Worm (Caenorhabditis elegans): ENCODE measurements around the gene M04B2.2.

M04B2.2 gene

ce11 chrIV:11510664-11511063, 17.2 kb upstream of the M04B2.2 start, which contains the start of gene M04B2.6:
Gene M04B2.6 (minus strand): TSS chrIV:11510764.
- TF ChIP-seq unc-42 (tag; optimal IDR thresholded peaks at IDR 0.05) (peak; percentile 0), lin-11 (tag; optimal IDR thresholded peaks at IDR 0.05) (no peak), sdc-2 (tag; optimal IDR thresholded peaks at IDR 0.05) (no peak), dve-1 (tag; optimal IDR thresholded peaks at IDR 0.05) (no peak), hlh-13 (GFP tag; optimal IDR thresholded peaks at IDR 0.05) (no peak), npax-4 (tag; optimal IDR thresholded peaks at IDR 0.05) (no peak)

ce11 chrIV:11520960-11521359, 6.9 kb upstream of the M04B2.2 start, which contains the start of the genes M04B2.4 and gfl-1:
Gene M04B2.4 (minus strand): TSS chrIV:11521031.
Gene gfl-1 (plus strand): TSS chrIV:11521290.
- TF ChIP-seq elt-2 (tag; optimal IDR thresholded peaks at IDR 0.05) (peak; percentile 36), nfya-1 (tag; optimal IDR thresholded peaks at IDR 0.05) (peak; percentile 7), ceh-2 (tag; optimal IDR thresholded peaks at IDR 0.05) (no peak), dve-1 (tag; optimal IDR thresholded peaks at IDR 0.05) (no peak)

ce11 chrIV:11522225-11522952, 5.5 kb upstream of the M04B2.2 start:
- TF ChIP-seq ceh-22 (tag; optimal IDR thresholded peaks at IDR 0.05) (no peak), pag-3 (tag; optimal IDR thresholded peaks at IDR 0.05; ENCODE audit: borderline replicate concordance) (no peak), fax-1 (tag; optimal IDR thresholded peaks at IDR 0.05) (no peak), che-1 (tag; optimal IDR thresholded peaks at IDR 0.05) (no peak), pha-4 (tag; optimal IDR thresholded peaks at IDR 0.05) (no peak), Y22D7AL.16 (tag; optimal IDR thresholded peaks at IDR 0.05) (no peak), ceh-19 (GFP tag; optimal IDR thresholded peaks at IDR 0.05) (no peak), dve-1 (tag; optimal IDR thresholded peaks at IDR 0.05) (peak; percentile 21), hlh-8 (tag; optimal IDR thresholded peaks at IDR 0.05) (no peak), ceh-6 (GFP tag; optimal IDR thresholded peaks at IDR 0.05) (no peak), ceh-14 (tag; optimal IDR thresholded peaks at IDR 0.05) (no peak), pros-1 (tag; optimal IDR thresholded peaks at IDR 0.05) (no peak), ceh-31 (tag; optimal IDR thresholded peaks at IDR 0.05) (peak; percentile 22), eyg-1 (tag; optimal IDR thresholded peaks at IDR 0.05) (no peak), gmeb-2 (tag; optimal IDR thresholded peaks at IDR 0.05) (no peak), K02D7.2 (tag; optimal IDR thresholded peaks at IDR 0.05) (no peak), dmd-4 (tag; optimal IDR thresholded peaks at IDR 0.05; ENCODE audit: borderline replicate concordance) (no peak), pax-1 (tag; optimal IDR thresholded peaks at IDR 0.05) (no peak), zip-5 (tag; optimal IDR thresholded peaks at IDR 0.05) (no peak), nhr-232 (tag; optimal IDR thresholded peaks at IDR 0.05) (no peak), madf-2 (tag; optimal IDR thresholded peaks at IDR 0.05) (peak; percentile 99), unc-55 (GFP tag; optimal IDR thresholded peaks at IDR 0.05) (peak; percentile 24), T23F11.4 (GFP tag; optimal IDR thresholded peaks at IDR 0.05) (no peak), npax-4 (tag; optimal IDR thresholded peaks at IDR 0.05) (no peak), fkh-6 (tag; optimal IDR thresholded peaks at IDR 0.05) (no peak), ztf-16 (tag; optimal IDR thresholded peaks at IDR 0.05) (no peak), hlh-13 (GFP tag; optimal IDR thresholded peaks at IDR 0.05) (no peak), nfya-1 (tag; optimal IDR thresholded peaks at IDR 0.05) (peak; percentile 49), hlh-30 (tag; optimal IDR thresholded peaks at IDR 0.05; ENCODE audit: insufficient read depth) (no peak), ref-2 (tag; optimal IDR thresholded peaks at IDR 0.05) (peak; percentile 6), ets-4 (tag; optimal IDR thresholded peaks at IDR 0.05) (no peak), ceh-9 (tag; optimal IDR thresholded peaks at IDR 0.05) (no peak), ceh-2 (tag; optimal IDR thresholded peaks at IDR 0.05) (no peak), unc-3 (GFP tag; conservative IDR thresholded peaks at IDR 0.05) (no peak), unc-3 (tag; optimal IDR thresholded peaks at IDR 0.05) (no peak), sox-4 (tag; optimal IDR thresholded peaks at IDR 0.05) (no peak), hlh-6 (tag; optimal IDR thresholded peaks at IDR 0.05) (no peak), C38D4.7 (GFP tag; optimal IDR thresholded peaks at IDR 0.05) (no peak), ceh-48 (tag; optimal IDR thresholded peaks at IDR 0.05) (peak; percentile 16), nhr-11 (tag; optimal IDR thresholded peaks at IDR 0.05) (no peak), syd-9 (tag; optimal IDR thresholded peaks at IDR 0.05) (no peak), elt-2 (tag; optimal IDR thresholded peaks at IDR 0.05) (no peak), K09A11.1 (tag; optimal IDR thresholded peaks at IDR 0.05; ENCODE audit: insufficient read depth) (no peak)

All from whole organism, late embryonic.